Worm (Caenorhabditis elegans): Measurements from ENCODE around the gene srx-31.
A peak's percentile ranks its signal among the peaks of the same experiment; 100 is the strongest.

The srx-31 gene

ce11 chrV:813101-813500 lies 9.7 kb downstream of the srx-31 start, which contains the start of gene R13D11.10:
Gene R13D11.10 (minus strand): TSS chrV:813201.
- TF ChIP-seq fkh-10 (GFP tag; optimal IDR thresholded peaks at IDR 0.05) (no peak), skn-1 (tag; optimal IDR thresholded peaks at IDR 0.05) (no peak), nhr-43 (tag; optimal IDR thresholded peaks at IDR 0.05; ENCODE audit: poor library complexity, severe bottlenecking) (no peak), jun-1 (tag; optimal IDR thresholded peaks at IDR 0.05) (no peak), egl-5 (tag; optimal IDR thresholded peaks at IDR 0.05) (no peak), tbx-2 (tag; optimal IDR thresholded peaks at IDR 0.05) (no peak), mml-1 (tag; optimal IDR thresholded peaks at IDR 0.05) (no peak), zag-1 (tag; optimal IDR thresholded peaks at IDR 0.05) (no peak), nhr-11 (tag; optimal IDR thresholded peaks at IDR 0.05) (no peak), ZK546.5 (tag; optimal IDR thresholded peaks at IDR 0.05) (no peak), ceh-82 (tag; optimal IDR thresholded peaks at IDR 0.05) (no peak), sea-2 (GFP tag; optimal IDR thresholded peaks at IDR 0.05) (no peak)

- no peak for TF ChIP-seq ztf-4 (tag; optimal IDR thresholded peaks at IDR 0.05)
- peak; percentile 39 for TF ChIP-seq nfya-1 (tag; optimal IDR thresholded peaks at IDR 0.05; ENCODE audit: insufficient read depth)
- TF ChIP-seq skn-1 (tag; optimal IDR thresholded peaks at IDR 0.05), result no peak
- peak; percentile 30 for TF ChIP-seq fkh-10 (GFP tag; optimal IDR thresholded peaks at IDR 0.05)
- no peak for TF ChIP-seq aly-2 (tag; optimal IDR thresholded peaks at IDR 0.05)
- no peak for TF ChIP-seq nhr-237 (tag; optimal IDR thresholded peaks at IDR 0.05)
- no peak for TF ChIP-seq pha-4 (tag; optimal IDR thresholded peaks at IDR 0.05)
- no peak for TF ChIP-seq fos-1 (tag; optimal IDR thresholded peaks at IDR 0.05)
- TF ChIP-seq nhr-76 (tag; optimal IDR thresholded peaks at IDR 0.05), result no peak
- no peak for TF ChIP-seq ceh-16 (tag; optimal IDR thresholded peaks at IDR 0.05)
- peak; percentile 23 for TF ChIP-seq hmg-11 (tag; optimal IDR thresholded peaks at IDR 0.05)
These were observed 12.4 kb downstream of the srx-31 start, which contains the start of gene R13D11.4 for ce11 chrV:810281-810862. Gene R13D11.4 (plus strand): TSS chrV:810812.

- TF ChIP-seq ceh-9 (tag; optimal IDR thresholded peaks at IDR 0.05) (no peak), nhr-28 (tag; optimal IDR thresholded peaks at IDR 0.05) (no peak), nhr-76 (tag; optimal IDR thresholded peaks at IDR 0.05) (no peak), ztf-11 (tag; optimal IDR thresholded peaks at IDR 0.05) (no peak), skn-1 (tag; optimal IDR thresholded peaks at IDR 0.05) (no peak), nhr-11 (tag; optimal IDR thresholded peaks at IDR 0.05) (no peak), elt-3 (tag; optimal IDR thresholded peaks at IDR 0.05) (no peak), lsy-12 (tag; optimal IDR thresholded peaks at IDR 0.05) (no peak), fkh-2 (tag; optimal IDR thresholded peaks at IDR 0.05) (no peak), ama-1 (optimal IDR thresholded peaks at IDR 0.05) (no peak), ZK546.5 (tag; optimal IDR thresholded peaks at IDR 0.05) (no peak)
These were observed 14.6 kb downstream of the srx-31 start for ce11 chrV:808260-808659.

- no peak for TF ChIP-seq skn-1 (tag; optimal IDR thresholded peaks at IDR 0.05)
- TF ChIP-seq nhr-23 (tag; optimal IDR thresholded peaks at IDR 0.05), result peak; percentile 2
- no peak for TF ChIP-seq eor-1 (tag; optimal IDR thresholded peaks at IDR 0.05)
- TF ChIP-seq fkh-2 (tag; optimal IDR thresholded peaks at IDR 0.05), result no peak
- TF ChIP-seq nhr-237 (tag; optimal IDR thresholded peaks at IDR 0.05), result no peak
- no peak for TF ChIP-seq lsy-12 (tag; optimal IDR thresholded peaks at IDR 0.05)
- no peak for TF ChIP-seq ztf-11 (tag; optimal IDR thresholded peaks at IDR 0.05)
- TF ChIP-seq sea-2 (GFP tag; optimal IDR thresholded peaks at IDR 0.05), result no peak
- TF ChIP-seq pqm-1 (tag; optimal IDR thresholded peaks at IDR 0.05), result no peak
- no peak for TF ChIP-seq nhr-67 (tag; optimal IDR thresholded peaks at IDR 0.05)
- no peak for TF ChIP-seq nhr-12 (tag; optimal IDR thresholded peaks at IDR 0.05)
- no peak for TF ChIP-seq aly-2 (tag; optimal IDR thresholded peaks at IDR 0.05)
- no peak for TF ChIP-seq ama-1 (optimal IDR thresholded peaks at IDR 0.05)
- no peak for TF ChIP-seq daf-12 (tag; optimal IDR thresholded peaks at IDR 0.05)
- TF ChIP-seq nhr-77 (tag; optimal IDR thresholded peaks at IDR 0.05), result no peak
- peak; percentile 7 for TF ChIP-seq elt-1 (tag; optimal IDR thresholded peaks at IDR 0.05)
- no peak for TF ChIP-seq nhr-43 (tag; optimal IDR thresholded peaks at IDR 0.05; ENCODE audit: poor library complexity, severe bottlenecking)
- peak; percentile 0 for TF ChIP-seq nhr-25 (tag; optimal IDR thresholded peaks at IDR 0.05)
- no peak for TF ChIP-seq unc-62 (GFP tag; optimal IDR thresholded peaks at IDR 0.05)
- no peak for TF ChIP-seq lin-15B (tag; optimal IDR thresholded peaks at IDR 0.05)
- TF ChIP-seq zag-1 (tag; optimal IDR thresholded peaks at IDR 0.05), result no peak
- TF ChIP-seq lin-39 (tag; optimal IDR thresholded peaks at IDR 0.05), result no peak
These were observed 18.3 kb downstream of the srx-31 start, which contains the start of gene nhr-270 for ce11 chrV:804485-804884. Gene nhr-270 (minus strand): TSS chrV:804741.

All from whole organism, L3 larva.